Fruit fly (Drosophila melanogaster) whole organism, embryonic: ENCODE measurements around the gene rhea.

ENCODE experiments used
- CG1024 ChIP-seq: fragments of 200-800 bp; sonication (Bioruptor generic); IDR thresholded peaks from 2 replicates; pipeline ENCODE4 v1.3.6; 2022; ENCODE audit warnings: missing biosample characterization, missing genetic modification characterization
- sens ChIP-seq: fragments of 200-800 bp; sonication (Bioruptor generic); peaks from one replicate; lab custom pipeline; 2016; ENCODE audit warnings: missing biosample characterization, missing genetic modification characterization

- TF ChIP-seq sens (GFP tag; lab: Kevin White, UChicago) (peak; percentile 86), CG1024 (GFP tag; lab: Robert Waterston, UW) (no peak)
Observed at dm6 chr3L:8543866-8544265, 935 bp upstream of the rhea start.
